Fruit fly (Drosophila melanogaster) whole organism, wandering third instar larva: ENCODE data around the gene Acp76A.

Source experiments
- Jra ChIP-seq: sonication (Bioruptor generic); optimal IDR thresholded peaks from 2 replicates; lab custom pipeline; 2016; ENCODE audit warnings: missing biosample characterization, missing genetic modification characterization
- tai ChIP-seq: sonication (Bioruptor generic); optimal IDR thresholded peaks from 2 replicates; lab custom pipeline; 2016; ENCODE audit warnings: missing biosample characterization, missing genetic modification characterization

DNA sequence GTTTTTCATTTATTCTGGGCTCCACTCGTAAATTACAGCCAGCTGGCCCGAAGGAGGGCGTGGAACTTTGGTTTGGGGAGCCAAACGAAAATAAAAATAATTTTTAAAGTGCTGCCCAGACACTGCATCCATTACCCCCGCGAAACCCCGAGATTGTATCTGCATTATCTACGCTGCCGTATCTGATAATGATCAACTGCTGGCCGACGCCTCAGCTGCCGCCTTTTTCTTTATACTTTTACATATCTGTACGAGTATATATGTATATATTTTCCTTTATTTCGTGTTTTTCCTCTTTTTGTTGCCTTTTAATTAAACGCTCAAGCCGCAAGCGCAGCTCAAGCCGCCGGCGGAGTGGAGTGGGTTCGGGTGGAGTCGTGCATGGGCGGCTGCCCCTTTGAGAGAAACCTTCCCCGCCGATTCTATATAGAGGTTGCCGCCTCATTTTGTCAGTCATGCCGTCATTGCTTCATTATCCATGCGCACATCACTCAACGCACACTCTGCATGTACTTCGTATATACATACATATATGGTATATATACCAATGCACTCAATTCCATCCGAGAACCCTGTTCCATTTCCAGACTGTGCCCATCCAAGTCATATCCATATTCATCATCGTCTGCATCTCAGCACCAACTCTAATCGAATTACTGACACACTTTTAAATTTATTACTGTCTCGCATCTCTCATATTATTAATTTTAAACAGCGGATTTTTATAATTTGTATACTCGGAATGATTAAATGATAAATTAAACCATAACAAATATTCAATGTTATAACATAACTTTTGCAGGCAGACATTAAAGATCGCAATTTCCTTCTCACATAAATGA, 1.9 kb downstream of the Acp76A start:
- no peak for TF ChIP-seq Jra (GFP tag; lab: Kevin White, UChicago)
- no peak for TF ChIP-seq tai (GFP tag; lab: Kevin White, UChicago)
